Fruit fly (Drosophila melanogaster) whole organism, embryonic: ENCODE data around the gene CG5180.
A peak's percentile ranks its signal among the peaks of the same experiment; 100 is the strongest.

Source experiments
- Adf1 ChIP-seq: fragments of 200-800 bp; sonication (Bioruptor generic); IDR thresholded peaks from 2 replicates; pipeline ENCODE4 v1.3.6; 2022; ENCODE audit warnings: missing biosample characterization, missing genetic modification characterization
- Bdp1 ChIP-seq: fragments of 200-800 bp; sonication (Bioruptor generic); optimal IDR thresholded peaks from 3 replicates; lab custom pipeline; 2016; ENCODE audit warnings: missing biosample characterization, missing genetic modification characterization
- CG10321 ChIP-seq: fragments of 200-800 bp; sonication (Bioruptor generic); IDR thresholded peaks from 2 replicates; pipeline ENCODE4 v1.3.6; 2022; ENCODE audit warnings: missing biosample characterization, missing genetic modification characterization
- CG10565 ChIP-seq: fragments of 200-800 bp; sonication (Bioruptor generic); optimal IDR thresholded peaks from 3 replicates; lab custom pipeline; 2016; ENCODE audit warnings: missing biosample characterization, mild to moderate bottlenecking, missing genetic modification characterization
- CG10959 ChIP-seq: fragments of 200-800 bp; sonication (Bioruptor generic); IDR thresholded peaks from 2 replicates; pipeline ENCODE4 v1.3.6; 2022; ENCODE audit warnings: missing biosample characterization, missing genetic modification characterization
- CG11398 ChIP-seq: fragments of 200-800 bp; sonication (Bioruptor generic); optimal IDR thresholded peaks from 2 replicates; lab custom pipeline; 2016; ENCODE audit warnings: missing biosample characterization, missing genetic modification characterization
- CG12104 ChIP-seq: fragments of 200-800 bp; sonication (Bioruptor generic); optimal IDR thresholded peaks from 3 replicates; lab custom pipeline; 2016; ENCODE audit warnings: missing biosample characterization, missing genetic modification characterization
- CG12155 ChIP-seq: fragments of 200-800 bp; sonication (Bioruptor generic); optimal IDR thresholded peaks from 3 replicates; lab custom pipeline; 2016; ENCODE audit warnings: missing biosample characterization, missing genetic modification characterization
- CG13123 ChIP-seq: fragments of 200-800 bp; sonication (Bioruptor generic); optimal IDR thresholded peaks from 2 replicates; lab custom pipeline; 2016; ENCODE audit warnings: missing biosample characterization, missing genetic modification characterization
- CG13287 ChIP-seq: fragments of 200-800 bp; sonication (Bioruptor generic); IDR thresholded peaks from 2 replicates; pipeline ENCODE4 v1.3.6; 2022; ENCODE audit warnings: missing biosample characterization, missing genetic modification characterization; ENCODE audit not compliant: partially characterized antibody
- CG14710 ChIP-seq: fragments of 200-800 bp; sonication (Bioruptor generic); optimal IDR thresholded peaks from 3 replicates; lab custom pipeline; 2019; ENCODE audit warnings: missing biosample characterization, mild to moderate bottlenecking, missing genetic modification characterization, moderate library complexity
- CG16779 ChIP-seq: fragments of 200-800 bp; sonication (Bioruptor generic); IDR thresholded peaks from 2 replicates; pipeline ENCODE4 v1.3.6; 2022; ENCODE audit warnings: missing biosample characterization, missing genetic modification characterization
- CG17568 ChIP-seq: fragments of 200-800 bp; sonication (Bioruptor generic); optimal IDR thresholded peaks from 2 replicates; lab custom pipeline; 2018; ENCODE audit warnings: missing biosample characterization, mild to moderate bottlenecking, missing genetic modification characterization, moderate library complexity
- CG2199 ChIP-seq: fragments of 200-800 bp; sonication (Bioruptor generic); IDR thresholded peaks from 3 replicates; pipeline ENCODE4 v1.3.6; 2022; ENCODE audit warnings: missing biosample characterization, missing genetic modification characterization
- CG3281 ChIP-seq: fragments of 200-800 bp; sonication (Bioruptor generic); optimal IDR thresholded peaks from 3 replicates; lab custom pipeline; 2017; ENCODE audit warnings: missing biosample characterization, mild to moderate bottlenecking, missing genetic modification characterization
- CG4404 ChIP-seq: fragments of 200-800 bp; sonication (Bioruptor generic); IDR thresholded peaks from 2 replicates; pipeline ENCODE4 v1.3.6; 2022; ENCODE audit warnings: missing biosample characterization, missing genetic modification characterization
- CG4707 ChIP-seq: fragments of 200-800 bp; sonication (Bioruptor generic); optimal IDR thresholded peaks from 2 replicates; lab custom pipeline; 2018; ENCODE audit warnings: missing biosample characterization, mild to moderate bottlenecking, missing genetic modification characterization, moderate library complexity
- CG5180 ChIP-seq: fragments of 200-800 bp; sonication (Bioruptor generic); optimal IDR thresholded peaks from 3 replicates; lab custom pipeline; 2017; ENCODE audit warnings: missing biosample characterization, missing genetic modification characterization, mild to moderate bottlenecking, moderate library complexity, missing genetic modification reagents
- CG6254 ChIP-seq: fragments of 200-800 bp; sonication (Bioruptor generic); optimal IDR thresholded peaks from 3 replicates; lab custom pipeline; 2017; ENCODE audit warnings: mild to moderate bottlenecking, missing biosample characterization, missing genetic modification reagents, missing genetic modification characterization
- CG6765 ChIP-seq: fragments of 200-800 bp; sonication (Bioruptor generic); optimal IDR thresholded peaks from 3 replicates; lab custom pipeline; 2017; ENCODE audit warnings: missing biosample characterization, mild to moderate bottlenecking, missing genetic modification characterization
- CG6854 ChIP-seq: fragments of 200-800 bp; sonication (Bioruptor generic); optimal IDR thresholded peaks from 3 replicates; lab custom pipeline; 2017; ENCODE audit warnings: missing biosample characterization, mild to moderate bottlenecking, missing genetic modification characterization
- CG7928 ChIP-seq: fragments of 200-800 bp; sonication (Bioruptor generic); optimal IDR thresholded peaks from 2 replicates; lab custom pipeline; 2017; ENCODE audit warnings: missing biosample characterization, mild to moderate bottlenecking, missing genetic modification characterization
- CG7987 ChIP-seq: fragments of 200-800 bp; sonication (Bioruptor generic); optimal IDR thresholded peaks from 2 replicates; lab custom pipeline; 2018; ENCODE audit warnings: missing biosample characterization, mild to moderate bottlenecking, missing genetic modification characterization, moderate library complexity
- D19A ChIP-seq: fragments of 200-800 bp; optimal IDR thresholded peaks from 3 replicates; lab custom pipeline; 2019; ENCODE audit warnings: missing biosample characterization, mild to moderate bottlenecking, missing genetic modification characterization, moderate library complexity
- E2f1 ChIP-seq: fragments of 200-800 bp; sonication (Bioruptor generic); IDR thresholded peaks from 2 replicates; pipeline ENCODE4 v1.3.6; 2022; ENCODE audit warnings: missing biosample characterization, missing genetic modification characterization
- Elba2 ChIP-seq: fragments of 200-800 bp; sonication (Bioruptor generic); optimal IDR thresholded peaks from 3 replicates; lab custom pipeline; 2016; ENCODE audit warnings: missing biosample characterization, missing genetic modification characterization
- GATAe ChIP-seq: fragments of 200-800 bp; sonication (Bioruptor generic); conservative IDR thresholded peaks from 2 replicates; pipeline ENCODE4 v1.3.6; 2022; ENCODE audit warnings: missing biosample characterization, missing genetic modification characterization
- HLH3B ChIP-seq: fragments of 200-800 bp; sonication (Bioruptor generic); IDR thresholded peaks from 2 replicates; pipeline ENCODE4 v1.3.6; 2022; ENCODE audit warnings: missing biosample characterization, missing genetic modification characterization
- Hr51 ChIP-seq, 2 experiments: fragments of 200-800 bp; sonication (Bioruptor generic); optimal IDR thresholded peaks; 2 replicates in 1 of 2; 3 replicates in 1 of 2; lab custom pipeline; 2016 to 2018; ENCODE audit warnings: missing biosample characterization in 2 of 2, missing genetic modification characterization in 2 of 2, mild to moderate bottlenecking in 1 of 2, moderate library complexity in 1 of 2
- Hr78 ChIP-seq, 2 experiments: fragments of 200-800 bp in 1 of 2; fragments of >200 bp in 1 of 2; sonication (Bioruptor generic) in 1 of 2; optimal IDR thresholded peaks; 2 replicates each; lab custom pipeline; 2017 to 2019; ENCODE audit warnings: missing biosample characterization in 2 of 2, missing genetic modification characterization in 2 of 2, mild to moderate bottlenecking in 1 of 2, moderate library complexity in 1 of 2
- Jarid2 ChIP-seq: fragments of 200-800 bp; sonication (Bioruptor generic); optimal IDR thresholded peaks from 3 replicates; lab custom pipeline; 2017; ENCODE audit warnings: mild to moderate bottlenecking, missing biosample characterization, missing genetic modification reagents, missing genetic modification characterization
- Mad ChIP-seq: fragments of 200-800 bp; sonication (Bioruptor generic); optimal IDR thresholded peaks from 2 replicates; lab custom pipeline; 2016; ENCODE audit warnings: missing biosample characterization, missing genetic modification characterization
- Sry-β ChIP-seq: fragments of 200-800 bp; sonication (Bioruptor generic); optimal IDR thresholded peaks from 2 replicates; lab custom pipeline; 2018; ENCODE audit warnings: missing biosample characterization, mild to moderate bottlenecking, missing genetic modification characterization, moderate library complexity
- Usf ChIP-seq: fragments of 200-800 bp; sonication (Bioruptor generic); optimal IDR thresholded peaks from 2 replicates; lab custom pipeline; 2017; ENCODE audit warnings: missing genotype, missing biosample characterization, missing genetic modification characterization
- ara ChIP-seq: fragments of 200-800 bp; sonication (Bioruptor generic); IDR thresholded peaks from 2 replicates; pipeline ENCODE4 v1.3.6; 2022; ENCODE audit warnings: missing biosample characterization, missing genetic modification characterization
- ash1 ChIP-seq: fragments of 200-800 bp; sonication (Bioruptor generic); optimal IDR thresholded peaks from 2 replicates; lab custom pipeline; 2018; ENCODE audit warnings: missing biosample characterization, mild to moderate bottlenecking, missing genetic modification characterization
- chm ChIP-seq: fragments of 200-800 bp; sonication (Bioruptor generic); IDR thresholded peaks from 2 replicates; pipeline ENCODE4 v1.3.6; 2022; ENCODE audit warnings: missing biosample characterization, missing genetic modification characterization
- croc ChIP-seq: fragments of 200-800 bp; sonication (Bioruptor generic); conservative IDR thresholded peaks from 3 replicates; pipeline ENCODE4 v1.3.6; 2022; ENCODE audit warnings: missing biosample characterization, missing genetic modification characterization
- dmrt99B ChIP-seq: fragments of 200-800 bp; sonication (Bioruptor generic); optimal IDR thresholded peaks from 2 replicates; lab custom pipeline; 2018; ENCODE audit warnings: missing biosample characterization, mild to moderate bottlenecking, missing genetic modification characterization, moderate library complexity
- en ChIP-seq: fragments of 200-800 bp; sonication (Bioruptor generic); optimal IDR thresholded peaks from 2 replicates; lab custom pipeline; 2016; ENCODE audit warnings: missing biosample characterization, missing genetic modification characterization
- exex ChIP-seq: fragments of 200-800 bp; sonication (Bioruptor generic); optimal IDR thresholded peaks from 4 replicates; lab custom pipeline; 2018; ENCODE audit warnings: missing biosample characterization, mild to moderate bottlenecking, missing genetic modification characterization, moderate library complexity
- fd3F ChIP-seq: fragments of 200-800 bp; sonication (Bioruptor generic); optimal IDR thresholded peaks from 2 replicates; lab custom pipeline; 2018; ENCODE audit warnings: missing biosample characterization, mild to moderate bottlenecking, missing genetic modification characterization, moderate library complexity
- grau ChIP-seq: fragments of 200-800 bp; optimal IDR thresholded peaks from 3 replicates; lab custom pipeline; 2019; ENCODE audit warnings: missing biosample characterization, mild to moderate bottlenecking, missing genetic modification characterization, moderate library complexity
- hb ChIP-seq: fragments of 200-800 bp; sonication (Bioruptor generic); IDR thresholded peaks from 3 replicates; pipeline ENCODE4 v1.3.6; 2022; ENCODE audit warnings: missing biosample characterization, missing genetic modification characterization; ENCODE audit not compliant: partially characterized antibody
- hbn ChIP-seq: fragments of 200-800 bp; sonication (Bioruptor generic); IDR thresholded peaks from 2 replicates; pipeline ENCODE4 v1.3.6; 2022; ENCODE audit warnings: missing biosample characterization, missing genetic modification characterization; ENCODE audit not compliant: partially characterized antibody
- ken ChIP-seq: fragments of 200-800 bp; sonication (Bioruptor generic); IDR thresholded peaks from 3 replicates; pipeline ENCODE4 v1.3.6; 2022; ENCODE audit warnings: missing biosample characterization, missing genetic modification characterization
- nom ChIP-seq: fragments of 200-800 bp; sonication (Bioruptor generic); optimal IDR thresholded peaks from 2 replicates; lab custom pipeline; 2017; ENCODE audit warnings: missing biosample characterization, missing genetic modification characterization, mild to moderate bottlenecking, moderate library complexity, missing genetic modification reagents
- pan ChIP-seq, 4 experiments: fragments of >200 bp in 3 of 4; fragments of 200-800 bp in 1 of 4; sonication (Bioruptor generic) in 1 of 4; optimal IDR thresholded peaks in 3 of 4; IDR thresholded peaks in 1 of 4; 2 replicates each; pipeline versions ENCODE4 v1.3.6 to Lab custom; 2017 to 2022; ENCODE audit warnings: missing biosample characterization in 2 of 4, missing genetic modification characterization in 2 of 4, mixed read lengths in 1 of 4
- sisA ChIP-seq: fragments of 200-800 bp; sonication (Bioruptor generic); IDR thresholded peaks from 2 replicates; pipeline ENCODE4 v1.3.6; 2022; ENCODE audit warnings: missing biosample characterization, missing genetic modification characterization

The CG5180 gene

dm6 chr3R:20560668-20561226 is 3.0 kb downstream of the CG5180 start, which contains the start of gene CG5191 (continued):
- TF ChIP-seq hb (GFP tag; lab: Robert Waterston, UW) (no peak), CG16779 (GFP tag; lab: Robert Waterston, UW) (no peak), Hr78 (GFP tag; optimal IDR thresholded peaks at IDR 0.05; lab: Kevin White, UChicago) (peak in 1 of 2 experiments; percentile 32), CG6254 (GFP tag; lab: Kevin White, UChicago) (no peak), Usf (GFP tag; lab: Kevin White, UChicago) (no peak), CG17568 (GFP tag; lab: Kevin White, UChicago) (no peak), ara (0 out of 2 replicates have a peak, but pooled peaks have one; percentile 12), fd3F (GFP tag; lab: Kevin White, UChicago) (no peak), en (GFP tag; lab: Kevin White, UChicago) (no peak), Mad (GFP tag; lab: Kevin White, UChicago) (no peak), Hr51 (GFP tag; optimal IDR thresholded peaks at IDR 0.05; lab: Kevin White, UChicago) (peak in 1 of 2 experiments; percentile 12), Bdp1 (no peak), CG13287 (GFP tag; lab: Robert Waterston, UW) (no peak; the same call in none of the 2 replicates), CG6765 (GFP tag; lab: Kevin White, UChicago) (no peak), CG4707 (GFP tag; lab: Kevin White, UChicago) (peak; percentile 97), grau (tag; lab: Kevin White, UChicago) (peak; percentile 21), E2f1 (GFP tag; lab: Robert Waterston, UW) (no peak), HLH3B (no peak), CG7987 (GFP tag; lab: Kevin White, UChicago) (peak; percentile 9), Adf1 (GFP tag; lab: Robert Waterston, UW) (peak; percentile 47), chm (GFP tag; lab: Robert Waterston, UW) (no peak), dmrt99B (tag; lab: Kevin White, UChicago) (peak; percentile 16), CG14710 (tag; lab: Kevin White, UChicago) (peak; percentile 1), CG11398 (GFP tag; lab: Kevin White, UChicago) (no peak), Sry-β (GFP tag; lab: Kevin White, UChicago) (no peak), D19A (peak; percentile 39), exex (tag; lab: Kevin White, UChicago) (no peak), CG5180 (GFP tag; lab: Kevin White, UChicago) (no peak), CG4404 (no peak), CG12104 (GFP tag; lab: Kevin White, UChicago) (no peak), CG6854 (GFP tag; lab: Kevin White, UChicago) (no peak), sisA (GFP tag; lab: Robert Waterston, UW) (no peak), CG10565 (GFP tag; lab: Kevin White, UChicago) (no peak), nom (no peak), croc (no peak), CG10321 (GFP tag; lab: Robert Waterston, UW) (no peak), GATAe (GFP tag; lab: Robert Waterston, UW) (no peak), CG3281 (GFP tag; lab: Kevin White, UChicago) (no peak), pan (optimal IDR thresholded peaks at IDR 0.05; lab: Kevin White, UChicago) (no peak), pan (GFP tag; optimal IDR thresholded peaks at IDR 0.05 in 1 of 2, IDR thresholded peaks at IDR 0.05 in 1 of 2) (no peak), ken (GFP tag; lab: Robert Waterston, UW) (no peak), CG7928 (GFP tag; lab: Kevin White, UChicago) (no peak), CG2199 (GFP tag; lab: Robert Waterston, UW) (no peak; the same call in 2 of the 3 replicates), Elba2 (GFP tag; lab: Kevin White, UChicago) (no peak), ash1 (GFP tag; lab: Kevin White, UChicago) (no peak), CG13123 (GFP tag; lab: Kevin White, UChicago) (no peak), CG12155 (GFP tag; lab: Kevin White, UChicago) (no peak), Jarid2 (GFP tag; lab: Kevin White, UChicago) (no peak), hbn (GFP tag; lab: Robert Waterston, UW) (no peak), CG10959 (GFP tag; lab: Robert Waterston, UW) (no peak)
